Worm (Caenorhabditis elegans) whole organism, L3 larva: ENCODE data around the gene Y43F8B.23.

Experiments used
- nhr-28 ChIP-seq: fragments of 150-350 bp; optimal IDR thresholded peaks from 2 replicates; lab custom pipeline; 2014; ENCODE audit warnings: missing biosample characterization, missing genetic modification characterization
- nhr-43 ChIP-seq: sonication (generic microtip); optimal IDR thresholded peaks from 2 replicates; lab custom pipeline; 2016; ENCODE audit warnings: mild to moderate bottlenecking, missing genetic modification characterization, missing compliant biosample characterization; ENCODE audit not compliant: poor library complexity, severe bottlenecking
- pqm-1 ChIP-seq: fragments of 150-350 bp; optimal IDR thresholded peaks from 2 replicates; lab custom pipeline; 2017; ENCODE audit warnings: missing biosample characterization, missing genetic modification characterization, inconsistent platforms
- snpc-4 ChIP-seq: fragments of 150-350 bp; optimal IDR thresholded peaks from 2 replicates; lab custom pipeline; 2014; ENCODE audit warnings: missing biosample characterization, missing genetic modification characterization
- tbx-2 ChIP-seq: sonication (generic microtip); optimal IDR thresholded peaks from 2 replicates; lab custom pipeline; 2016; ENCODE audit warnings: mild to moderate bottlenecking, missing genetic modification characterization, missing compliant biosample characterization

DNA sequence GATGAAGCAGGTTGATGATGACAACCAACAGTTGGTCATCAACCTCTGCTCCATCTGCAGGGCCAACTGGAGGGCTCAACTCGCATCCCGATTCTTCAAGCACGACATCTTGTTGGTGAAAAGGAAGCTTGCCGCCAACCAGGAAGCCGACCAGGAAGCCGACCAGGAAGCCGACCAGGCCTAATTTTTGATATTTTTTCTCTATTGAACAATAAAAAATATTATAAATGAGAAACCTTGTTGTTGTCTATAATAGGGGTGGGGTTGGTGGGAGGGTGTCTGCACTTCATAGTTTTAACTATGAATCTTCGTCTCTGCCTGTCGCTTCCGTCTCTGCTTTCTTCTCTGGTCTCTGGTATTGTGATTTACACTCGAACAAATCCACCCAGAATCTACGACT is 18.2 kb upstream of the Y43F8B.23 start, which contains the start of gene Y43F8B.18:
- TF ChIP-seq tbx-2 (tag; lab: Kevin White, UChicago): no peak
- TF ChIP-seq nhr-28 (tag; lab: Kevin White, UChicago): no peak
- no peak for TF ChIP-seq pqm-1
- no peak for TF ChIP-seq snpc-4
- TF ChIP-seq nhr-43 (tag; lab: Kevin White, UChicago): no peak
